Worm (Caenorhabditis elegans) whole organism, young adult: Measurements from ENCODE around the gene dhps-1.

ENCODE experiments used
- B0336.3 ChIP-seq: fragments of 200-800 bp; sonication (Bioruptor generic); IDR thresholded peaks from 2 replicates; pipeline ENCODE4 v1.3.6; 2022; ENCODE audit warnings: missing genetic modification characterization, missing compliant biosample characterization
- C06A6.2 ChIP-seq: fragments of 200-800 bp; sonication (Bioruptor generic); conservative IDR thresholded peaks from 2 replicates; pipeline ENCODE4 v1.3.6; 2022; ENCODE audit warnings: missing genetic modification characterization, missing compliant biosample characterization
- F10E7.11 ChIP-seq: sonication (generic microtip); optimal IDR thresholded peaks from 2 replicates; lab custom pipeline; 2017; ENCODE audit warnings: mild to moderate bottlenecking, missing genetic modification characterization, moderate library complexity, missing compliant biosample characterization
- F23B12.7 ChIP-seq: sonication (generic microtip); optimal IDR thresholded peaks from 2 replicates; lab custom pipeline; 2017; ENCODE audit warnings: missing genetic modification characterization, mild to moderate bottlenecking, missing compliant biosample characterization, antibody characterized with exemption, moderate library complexity; ENCODE audit not compliant: insufficient read depth
- F33H1.4 ChIP-seq: fragments of 200-800 bp; sonication (Bioruptor generic); IDR thresholded peaks from 2 replicates; pipeline ENCODE4 v1.3.6; 2022; ENCODE audit warnings: missing genetic modification reagents, missing genetic modification characterization, missing compliant biosample characterization
- K11D2.4 ChIP-seq: fragments of 200-800 bp; sonication (Bioruptor generic); IDR thresholded peaks from 2 replicates; pipeline ENCODE4 v1.3.6; 2022; ENCODE audit warnings: missing genetic modification reagents, missing genetic modification characterization, missing compliant biosample characterization
- K12H6.12 ChIP-seq: fragments of 200-800 bp; sonication (Bioruptor generic); optimal IDR thresholded peaks from 2 replicates; lab custom pipeline; 2018; ENCODE audit warnings: mild to moderate bottlenecking, missing genetic modification characterization, missing compliant biosample characterization
- Y53F4B.3 ChIP-seq: fragments of 200-800 bp; sonication (Bioruptor generic); IDR thresholded peaks from 2 replicates; pipeline ENCODE4 v1.3.6; 2022; ENCODE audit warnings: missing genetic modification reagents, missing genetic modification characterization, missing compliant biosample characterization
- Y53G8AR.9 ChIP-seq: fragments of 200-800 bp; sonication (Bioruptor generic); conservative IDR thresholded peaks from 2 replicates; pipeline ENCODE4 v1.3.6; 2022; ENCODE audit warnings: missing genetic modification reagents, missing genetic modification characterization, missing compliant biosample characterization
- Y79H2A.3 ChIP-seq: fragments of 200-800 bp; sonication (Bioruptor generic); conservative IDR thresholded peaks from 2 replicates; pipeline ENCODE4 v1.3.6; 2022; ENCODE audit warnings: missing genetic modification reagents, missing genetic modification characterization, missing compliant biosample characterization
- ZK185.1 ChIP-seq: sonication (generic microtip); optimal IDR thresholded peaks from 2 replicates; lab custom pipeline; 2016; ENCODE audit warnings: mild to moderate bottlenecking, missing genetic modification characterization, missing compliant biosample characterization; ENCODE audit not compliant: poor library complexity, severe bottlenecking
- akir-1 ChIP-seq: fragments of 200-800 bp; sonication (Bioruptor generic); optimal IDR thresholded peaks from 2 replicates; lab custom pipeline; 2018; ENCODE audit warnings: mild to moderate bottlenecking, missing genetic modification characterization, moderate library complexity, missing compliant biosample characterization
- attf-3 ChIP-seq: fragments of 200-800 bp; sonication (Bioruptor generic); conservative IDR thresholded peaks from 2 replicates; pipeline ENCODE4 v1.3.6; 2022; ENCODE audit warnings: missing genetic modification reagents, missing genetic modification characterization, missing compliant biosample characterization
- bed-2 ChIP-seq: fragments of 200-800 bp; sonication (Bioruptor generic); IDR thresholded peaks from 2 replicates; pipeline ENCODE4 v1.3.6; 2022; ENCODE audit warnings: missing genetic modification reagents, missing genetic modification characterization, missing compliant biosample characterization
- cebp-1 ChIP-seq, 2 experiments: fragments of 200-800 bp in 1 of 2; sonication (Bioruptor generic) in 1 of 2; sonication (generic microtip) in 1 of 2; IDR thresholded peaks in 1 of 2; optimal IDR thresholded peaks in 1 of 2; 2 replicates each; pipeline versions ENCODE4 v1.3.6 to Lab custom; 2017 to 2022; ENCODE audit warnings: missing compliant biosample characterization in 2 of 2, missing genetic modification characterization in 2 of 2, mild to moderate bottlenecking in 1 of 2, missing genetic modification reagents in 1 of 2, moderate library complexity in 1 of 2
- cebp-2 ChIP-seq: fragments of 200-800 bp; sonication (Bioruptor generic); IDR thresholded peaks from 2 replicates; pipeline ENCODE4 v1.3.6; 2022; ENCODE audit warnings: missing genetic modification characterization, missing compliant biosample characterization
- ceh-100 ChIP-seq: fragments of 200-800 bp; sonication (Bioruptor generic); IDR thresholded peaks from 2 replicates; pipeline ENCODE4 v1.3.6; 2022; ENCODE audit warnings: missing genetic modification reagents, missing genetic modification characterization, missing compliant biosample characterization
- ceh-79 ChIP-seq: sonication (generic microtip); optimal IDR thresholded peaks from 2 replicates; lab custom pipeline; 2017; ENCODE audit warnings: mild to moderate bottlenecking, missing genetic modification characterization, missing compliant biosample characterization
- dpl-1 ChIP-seq: fragments of 150-350 bp; optimal IDR thresholded peaks from 2 replicates; lab custom pipeline; 2014; ENCODE audit warnings: missing biosample characterization, missing genetic modification reagents, missing genetic modification characterization
- egl-18 ChIP-seq: fragments of 200-800 bp; sonication (Bioruptor generic); IDR thresholded peaks from 2 replicates; pipeline ENCODE4 v1.3.6; 2022; ENCODE audit warnings: missing genetic modification reagents, missing genetic modification characterization, missing compliant biosample characterization
- egl-44 ChIP-seq: fragments of 200-800 bp; sonication (Bioruptor generic); IDR thresholded peaks from 2 replicates; pipeline ENCODE4 v1.3.6; 2022; ENCODE audit warnings: missing genetic modification reagents, missing genetic modification characterization, missing compliant biosample characterization
- ekl-4 ChIP-seq: fragments of 200-800 bp; sonication (Bioruptor generic); IDR thresholded peaks from 2 replicates; pipeline ENCODE4 v1.3.6; 2022; ENCODE audit warnings: missing genetic modification reagents, missing genetic modification characterization, missing compliant biosample characterization
- hmg-1.2 ChIP-seq: fragments of 200-800 bp; sonication (Bioruptor generic); IDR thresholded peaks from 2 replicates; pipeline ENCODE4 v1.3.6; 2022; ENCODE audit warnings: missing genetic modification reagents, missing genetic modification characterization, missing compliant biosample characterization
- let-526 ChIP-seq: fragments of 200-800 bp; sonication (Bioruptor generic); IDR thresholded peaks from 2 replicates; pipeline ENCODE4 v1.3.6; 2022; ENCODE audit warnings: missing genetic modification reagents, missing genetic modification characterization, missing compliant biosample characterization
- lin-35 ChIP-seq, 3 experiments: fragments of 150-350 bp in 2 of 3; sonication (generic microtip) in 1 of 3; optimal IDR thresholded peaks; 2 replicates each; lab custom pipeline; 2014 to 2018; ENCODE audit warnings: missing biosample characterization in 3 of 3, missing genetic modification characterization in 3 of 3, missing genetic modification reagents in 3 of 3
- lin-40 ChIP-seq: sonication (generic microtip); optimal IDR thresholded peaks from 2 replicates; lab custom pipeline; 2016; ENCODE audit warnings: missing genetic modification characterization, mild to moderate bottlenecking, missing compliant biosample characterization, missing genotype, missing genetic modification reagents
- lin-54 ChIP-seq: fragments of 200-800 bp; sonication (Bioruptor generic); optimal IDR thresholded peaks from 2 replicates; lab custom pipeline; 2018; ENCODE audit warnings: mild to moderate bottlenecking, missing genetic modification characterization, missing compliant biosample characterization
- lir-1 ChIP-seq: fragments of 200-800 bp; sonication (Bioruptor generic); conservative IDR thresholded peaks from 2 replicates; pipeline ENCODE4 v1.3.6; 2022; ENCODE audit warnings: missing genetic modification reagents, missing genetic modification characterization, missing compliant biosample characterization
- lsl-1 ChIP-seq: fragments of 200-800 bp; sonication (Bioruptor generic); optimal IDR thresholded peaks from 2 replicates; lab custom pipeline; 2018; ENCODE audit warnings: mild to moderate bottlenecking, missing genetic modification characterization, moderate library complexity, missing compliant biosample characterization
- madf-10 ChIP-seq: sonication (generic microtip); optimal IDR thresholded peaks from 2 replicates; lab custom pipeline; 2016; ENCODE audit warnings: mild to moderate bottlenecking, missing genetic modification characterization, missing compliant biosample characterization
- madf-6 ChIP-seq: fragments of 200-800 bp; sonication (Bioruptor generic); IDR thresholded peaks from 2 replicates; pipeline ENCODE4 v1.3.6; 2022; ENCODE audit warnings: missing genetic modification reagents, missing genetic modification characterization, missing compliant biosample characterization
- mcd-1 ChIP-seq: fragments of 200-800 bp; sonication (Bioruptor generic); IDR thresholded peaks from 2 replicates; pipeline ENCODE4 v1.3.6; 2022; ENCODE audit warnings: missing genetic modification reagents, missing genetic modification characterization, missing compliant biosample characterization
- nfya-2 ChIP-seq: fragments of 200-800 bp; sonication (Bioruptor generic); IDR thresholded peaks from 2 replicates; pipeline ENCODE4 v1.3.6; 2022; ENCODE audit warnings: missing genetic modification reagents, missing genetic modification characterization, missing compliant biosample characterization
- nhr-80 ChIP-seq: sonication (generic microtip); optimal IDR thresholded peaks from 2 replicates; lab custom pipeline; 2016; ENCODE audit warnings: missing genetic modification characterization, missing compliant biosample characterization
- pha-4 ChIP-seq: fragments of 150-350 bp; sonication (generic microtip); optimal IDR thresholded peaks from 2 replicates; lab custom pipeline; 2014; ENCODE audit warnings: missing biosample characterization, missing genetic modification reagents, missing genetic modification characterization
- rec-8 ChIP-seq, 2 experiments: sonication (generic microtip); optimal IDR thresholded peaks; 2 replicates each; lab custom pipeline; 2016; ENCODE audit warnings: mild to moderate bottlenecking in 2 of 2, missing genetic modification characterization in 2 of 2, missing genetic modification reagents in 2 of 2, missing genotype in 2 of 2, missing biosample characterization in 1 of 2, missing compliant biosample characterization in 1 of 2, moderate library complexity in 1 of 2
- repo-1 ChIP-seq: sonication (generic microtip); optimal IDR thresholded peaks from 2 replicates; lab custom pipeline; 2017; ENCODE audit warnings: mild to moderate bottlenecking, missing genetic modification characterization, missing compliant biosample characterization
- rpc-1 ChIP-seq, 2 experiments: fragments of 150-350 bp in 1 of 2; sonication (generic microtip) in 1 of 2; optimal IDR thresholded peaks; 2 replicates each; lab custom pipeline; 2014 to 2018; ENCODE audit warnings: missing biosample characterization in 1 of 2, missing genetic modification characterization in 1 of 2, missing genetic modification reagents in 1 of 2, missing genotype in 1 of 2
- snpc-1.1 ChIP-seq: sonication (generic microtip); optimal IDR thresholded peaks from 2 replicates; lab custom pipeline; 2017; ENCODE audit warnings: missing genetic modification characterization, mild to moderate bottlenecking, missing compliant biosample characterization, antibody characterized with exemption, moderate library complexity, missing genotype, missing genetic modification reagents; ENCODE audit not compliant: insufficient read depth
- snpc-4 ChIP-seq, 5 experiments: fragments of 150-350 bp in 1 of 5; sonication (generic microtip) in 4 of 5; optimal IDR thresholded peaks; 2 replicates each; lab custom pipeline; 2014 to 2018; ENCODE audit warnings: missing genetic modification characterization in 5 of 5, missing biosample characterization in 3 of 5, antibody characterized with exemption in 2 of 5, mild to moderate bottlenecking in 2 of 5, missing compliant biosample characterization in 2 of 5, missing genotype in 2 of 5, moderate library complexity in 2 of 5, missing genetic modification reagents in 1 of 5
- tbx-9 ChIP-seq: sonication (generic microtip); optimal IDR thresholded peaks from 2 replicates; lab custom pipeline; 2016; ENCODE audit warnings: borderline replicate concordance, missing genetic modification characterization, inconsistent platforms, missing compliant biosample characterization
- tlf-1 ChIP-seq: fragments of 200-800 bp; sonication (Bioruptor generic); optimal IDR thresholded peaks from 2 replicates; lab custom pipeline; 2018; ENCODE audit warnings: mild to moderate bottlenecking, missing genetic modification characterization, missing compliant biosample characterization
- zim-3 ChIP-seq: sonication (generic microtip); optimal IDR thresholded peaks from 2 replicates; lab custom pipeline; 2017; ENCODE audit warnings: mild to moderate bottlenecking, missing genetic modification characterization, moderate library complexity, missing compliant biosample characterization
- ztf-3 ChIP-seq: fragments of 200-800 bp; sonication (Bioruptor generic); optimal IDR thresholded peaks from 2 replicates; lab custom pipeline; 2018; ENCODE audit warnings: mild to moderate bottlenecking, missing genetic modification characterization, missing compliant biosample characterization

The dhps-1 gene

DNA sequence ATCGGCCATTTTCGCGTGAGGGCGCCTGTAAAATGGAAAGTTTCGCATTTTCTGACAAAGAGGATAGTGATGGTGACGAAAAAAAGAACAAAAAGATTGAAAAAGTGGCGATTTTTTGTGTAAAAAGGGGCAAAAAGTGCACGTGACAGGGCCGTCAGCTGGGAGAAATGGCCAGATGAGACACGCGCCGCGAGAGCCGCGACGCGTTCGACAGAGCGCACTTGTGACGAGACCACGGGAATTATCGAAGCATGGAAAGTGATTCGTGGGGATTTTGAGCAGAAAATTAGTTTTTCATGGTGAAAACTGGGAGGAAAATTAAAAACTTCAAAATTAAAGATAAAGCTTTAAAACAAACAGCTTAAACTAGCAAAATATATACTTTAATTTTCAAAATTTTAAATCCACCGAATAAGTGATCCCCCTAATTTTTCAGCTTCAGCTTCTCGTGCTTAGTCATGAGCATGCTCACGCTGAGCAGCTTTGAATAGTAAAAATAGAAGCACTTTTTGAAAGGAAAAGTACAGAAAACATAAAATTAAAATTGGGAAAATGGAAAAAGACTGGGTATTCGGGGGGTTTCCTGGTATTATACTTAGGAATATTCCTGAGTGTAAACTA is 25.2 kb upstream of the dhps-1 start, which contains the start of gene W03C9.5 (continued):
- peak; percentile 81 for TF ChIP-seq attf-3 (GFP tag; lab: Robert Waterston, UW)
- 0 out of 2 replicates have a peak, but pooled peaks have one; percentile 51 for TF ChIP-seq egl-18 (GFP tag; lab: Robert Waterston, UW)
- TF ChIP-seq snpc-1.1 (tag; lab: Kevin White, UChicago), result no peak
- TF ChIP-seq Y79H2A.3 (GFP tag; lab: Robert Waterston, UW), result peak; percentile 14; the same call in 1 of the 2 replicates
- peak; percentile 92 for TF ChIP-seq ekl-4 (GFP tag; lab: Robert Waterston, UW)
- peak; percentile 49; the same call in 1 of the 2 replicates for TF ChIP-seq egl-44 (GFP tag; lab: Robert Waterston, UW)
- peak; percentile 14 for TF ChIP-seq akir-1 (GFP tag; lab: Kevin White, UChicago)
- no peak for TF ChIP-seq tbx-9
- TF ChIP-seq mcd-1 (GFP tag; lab: Robert Waterston, UW), result peak; percentile 98
- peak; percentile 55; the same call in 1 of the 2 replicates for TF ChIP-seq Y53F4B.3 (GFP tag; lab: Robert Waterston, UW)
- TF ChIP-seq lir-1, result peak; percentile 91
- peak; percentile 54; the same call in 1 of the 2 replicates for TF ChIP-seq bed-2 (GFP tag; lab: Robert Waterston, UW)
- TF ChIP-seq ztf-3 (GFP tag; lab: Kevin White, UChicago), result peak; percentile 39
- TF ChIP-seq ceh-79 (tag; lab: Kevin White, UChicago), result no peak
- TF ChIP-seq lin-35 (GFP tag; optimal IDR thresholded peaks at IDR 0.05; lab: Kevin White, UChicago), result peak in 2 of 3 experiments; percentile 19 to 76
- peak; percentile 73 for TF ChIP-seq F33H1.4
- TF ChIP-seq K11D2.4 (GFP tag; lab: Robert Waterston, UW), result peak; percentile 92
- TF ChIP-seq B0336.3, result peak; percentile 51; the same call in 1 of the 2 replicates
- TF ChIP-seq ceh-100 (GFP tag; lab: Robert Waterston, UW), result peak; percentile 99
- peak; percentile 88 for TF ChIP-seq pha-4 (tag; lab: Kevin White, UChicago)
- no peak for TF ChIP-seq nfya-2 (GFP tag; lab: Robert Waterston, UW)
- TF ChIP-seq zim-3 (tag; lab: Kevin White, UChicago), result peak; percentile 70
- TF ChIP-seq F10E7.11 (tag; lab: Kevin White, UChicago), result no peak
- TF ChIP-seq K12H6.12 (tag; lab: Kevin White, UChicago), result peak; percentile 97
- TF ChIP-seq rec-8 (tag; optimal IDR thresholded peaks at IDR 0.05; lab: Kevin White, UChicago), result peak in 1 of 2 experiments; percentile 32
- peak; percentile 51; the same call in 1 of the 2 replicates for TF ChIP-seq madf-6 (GFP tag; lab: Robert Waterston, UW)
- no peak; the same call in 1 of the 2 replicates for TF ChIP-seq C06A6.2
- TF ChIP-seq lin-54 (GFP tag; lab: Kevin White, UChicago), result peak; percentile 78
- peak; percentile 85 for TF ChIP-seq Y53G8AR.9 (GFP tag; lab: Robert Waterston, UW)
- peak; percentile 46 for TF ChIP-seq repo-1 (tag; lab: Kevin White, UChicago)
- peak; percentile 71 for TF ChIP-seq ZK185.1 (tag; lab: Kevin White, UChicago)
- peak; percentile 56 for TF ChIP-seq hmg-1.2
- peak; percentile 25 for TF ChIP-seq dpl-1 (GFP tag; lab: Kevin White, UChicago)
- peak; percentile 91 for TF ChIP-seq madf-10
- TF ChIP-seq cebp-1 (GFP tag; IDR thresholded peaks at IDR 0.05; lab: Robert Waterston, UW), result peak; percentile 66
- peak; percentile 88 for TF ChIP-seq cebp-1 (tag; optimal IDR thresholded peaks at IDR 0.05; lab: Kevin White, UChicago)
- TF ChIP-seq rpc-1 (optimal IDR thresholded peaks at IDR 0.05; lab: Kevin White, UChicago), result no peak
- TF ChIP-seq rpc-1 (tag; optimal IDR thresholded peaks at IDR 0.05; lab: Kevin White, UChicago), result no peak
- TF ChIP-seq cebp-2 (GFP tag; lab: Robert Waterston, UW), result no peak
- peak; percentile 86 for TF ChIP-seq let-526 (GFP tag; lab: Robert Waterston, UW)
- TF ChIP-seq tlf-1 (GFP tag; lab: Kevin White, UChicago), result peak; percentile 76
- TF ChIP-seq nhr-80 (tag; lab: Kevin White, UChicago), result peak; percentile 94
- peak; percentile 91 for TF ChIP-seq lin-40 (tag; lab: Kevin White, UChicago)
- TF ChIP-seq lsl-1 (GFP tag; lab: Kevin White, UChicago), result peak; percentile 72
- TF ChIP-seq snpc-4 (GFP tag; optimal IDR thresholded peaks at IDR 0.05; lab: Kevin White, UChicago), result no peak
- peak; percentile 52 to 74 (median 67) for TF ChIP-seq snpc-4 (tag; optimal IDR thresholded peaks at IDR 0.05; lab: Kevin White, UChicago)
- TF ChIP-seq F23B12.7 (tag; lab: Kevin White, UChicago), result peak; percentile 94
